Worm (Caenorhabditis elegans): ENCODE measurements around the gene T19C9.10.

Gene T19C9.10

ce11 chrV:17284159-17284558 lies 47.8 kb downstream of the T19C9.10 start:
- TF ChIP-seq fkh-10 (GFP tag; optimal IDR thresholded peaks at IDR 0.05) (no peak), ztf-11 (tag; optimal IDR thresholded peaks at IDR 0.05) (no peak), tbx-2 (tag; optimal IDR thresholded peaks at IDR 0.05) (no peak), eor-1 (tag; optimal IDR thresholded peaks at IDR 0.05) (no peak)
